Fruit fly (Drosophila melanogaster): ENCODE data around the gene CtIP.

DNA sequence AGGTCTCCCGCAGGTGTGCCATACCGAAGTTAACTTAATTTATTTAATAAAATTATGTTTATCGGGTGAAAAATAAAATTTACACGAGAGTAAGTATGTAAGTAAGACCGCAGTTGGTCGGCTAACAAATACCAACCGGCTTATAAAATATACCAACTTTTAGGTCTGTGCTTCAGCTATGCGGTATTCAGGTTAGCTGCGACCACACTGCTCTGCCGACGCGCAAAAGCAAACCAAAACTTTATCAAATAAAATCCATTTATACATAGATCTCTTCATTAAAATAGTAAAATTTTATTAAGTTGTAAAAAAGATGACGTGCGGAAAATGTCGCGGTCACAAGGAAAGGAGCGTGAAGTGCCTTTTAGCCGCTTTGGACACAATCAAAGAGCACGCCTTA lies at the start of gene CtIP, which contains the start of gene mRpL15:
- TF ChIP-seq svp (GFP tag) (no peak), CG9139 (GFP tag; optimal IDR thresholded peaks at IDR 0.05) (no peak), CG6163 (GFP tag; IDR thresholded peaks at IDR 0.05) (no peak), cyc (GFP tag; optimal IDR thresholded peaks at IDR 0.05) (no peak), Eip78C (GFP tag) (no peak), fkh (GFP tag; optimal IDR thresholded peaks at IDR 0.05) (no peak), lz (GFP tag; optimal IDR thresholded peaks at IDR 0.05) (no peak), CG8119 (GFP tag; IDR thresholded peaks at IDR 0.05) (no peak), CG8319 (GFP tag; optimal IDR thresholded peaks at IDR 0.05) (no peak), CG11294 (GFP tag; IDR thresholded peaks at IDR 0.05) (no peak), CG32006 (GFP tag; optimal IDR thresholded peaks at IDR 0.05) (no peak), Sox14 (GFP tag; optimal IDR thresholded peaks at IDR 0.05) (no peak)
